Worm (Caenorhabditis elegans): ENCODE results near the gene clec-183.
A peak's percentile ranks its signal among the peaks of the same experiment; 100 is the strongest.

Gene clec-183

DNA sequence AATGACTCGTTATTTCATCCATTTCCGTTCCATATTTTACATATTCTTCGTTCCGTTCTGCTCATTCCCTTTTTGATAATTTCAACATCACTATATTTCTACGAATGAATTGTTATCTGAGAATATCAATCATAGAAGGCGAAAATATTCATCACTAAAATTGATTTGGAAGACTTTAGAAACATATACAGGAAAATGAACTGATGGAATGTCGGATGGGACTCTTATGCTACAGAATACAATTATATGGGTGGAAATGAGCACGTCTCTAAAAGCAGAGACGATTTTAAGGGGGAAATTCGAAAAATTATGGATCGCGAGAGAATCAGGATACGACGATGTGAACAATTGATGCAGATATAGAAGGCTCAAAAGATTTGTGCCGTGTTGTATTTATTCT lies 7.8 kb upstream of the clec-183 start (continued):
- TF ChIP-seq F52B5.7 (tag; optimal IDR thresholded peaks at IDR 0.05): peak; percentile 70
- no peak for TF ChIP-seq aptf-2 (GFP tag; conservative IDR thresholded peaks at IDR 0.05)
- no peak for TF ChIP-seq pha-4 (tag; optimal IDR thresholded peaks at IDR 0.05)
- TF ChIP-seq B0035.1 (tag; optimal IDR thresholded peaks at IDR 0.05): no peak
- TF ChIP-seq madf-10 (tag; optimal IDR thresholded peaks at IDR 0.05): no peak
- peak; percentile 36; the same call in 1 of the 2 replicates for TF ChIP-seq B0336.3 (GFP tag; IDR thresholded peaks at IDR 0.05)
- no peak for TF ChIP-seq ztf-6 (GFP tag; IDR thresholded peaks at IDR 0.05)
- no peak for TF ChIP-seq tbx-9 (tag; optimal IDR thresholded peaks at IDR 0.05; ENCODE audit: borderline replicate concordance)
- TF ChIP-seq repo-1 (tag; optimal IDR thresholded peaks at IDR 0.05): no peak
- TF ChIP-seq let-607 (tag; optimal IDR thresholded peaks at IDR 0.05): peak in 1 of 2 experiments; percentile 13
- no peak for TF ChIP-seq ztf-26 (tag; optimal IDR thresholded peaks at IDR 0.05)
- TF ChIP-seq F37B4.10 (GFP tag; IDR thresholded peaks at IDR 0.05): no peak
- no peak for TF ChIP-seq hmg-1.2 (GFP tag; IDR thresholded peaks at IDR 0.05)
- TF ChIP-seq efl-1 (GFP tag; optimal IDR thresholded peaks at IDR 0.05): no peak
- no peak for TF ChIP-seq ztf-28 (GFP tag; IDR thresholded peaks at IDR 0.05)
- no peak for TF ChIP-seq dpff-1 (tag; optimal IDR thresholded peaks at IDR 0.05)
- peak; percentile 64 for TF ChIP-seq snpc-1.1 (tag; optimal IDR thresholded peaks at IDR 0.05; ENCODE audit: insufficient read depth)
- TF ChIP-seq lag-1 (GFP tag; IDR thresholded peaks at IDR 0.05): no peak
- TF ChIP-seq ceh-100 (GFP tag; IDR thresholded peaks at IDR 0.05): no peak
- TF ChIP-seq lsy-27 (tag; optimal IDR thresholded peaks at IDR 0.05; ENCODE audit: borderline replicate concordance, insufficient read depth): no peak
- no peak for TF ChIP-seq atf-7 (tag; optimal IDR thresholded peaks at IDR 0.05)
- no peak for TF ChIP-seq K12H6.12 (tag; optimal IDR thresholded peaks at IDR 0.05)
- no peak for TF ChIP-seq madf-3 (GFP tag; IDR thresholded peaks at IDR 0.05)
- TF ChIP-seq F57C9.4 (tag; optimal IDR thresholded peaks at IDR 0.05): no peak
- no peak for TF ChIP-seq ztf-25 (GFP tag; IDR thresholded peaks at IDR 0.05)
- TF ChIP-seq D2030.7 (GFP tag; IDR thresholded peaks at IDR 0.05): no peak
- no peak for TF ChIP-seq attf-6 (GFP tag; IDR thresholded peaks at IDR 0.05)
- no peak for TF ChIP-seq lsl-1 (GFP tag; optimal IDR thresholded peaks at IDR 0.05)
- TF ChIP-seq him-1 (tag; optimal IDR thresholded peaks at IDR 0.05): peak; percentile 48
- TF ChIP-seq xnd-1 (tag; optimal IDR thresholded peaks at IDR 0.05): no peak
- TF ChIP-seq K11D2.4 (GFP tag; IDR thresholded peaks at IDR 0.05): no peak
- no peak for TF ChIP-seq sptf-2 (GFP tag; optimal IDR thresholded peaks at IDR 0.05)
- no peak for TF ChIP-seq akir-1 (GFP tag; optimal IDR thresholded peaks at IDR 0.05)
- TF ChIP-seq lin-35 (GFP tag; optimal IDR thresholded peaks at IDR 0.05): no peak
- TF ChIP-seq hlh-26 (GFP tag; conservative IDR thresholded peaks at IDR 0.05): no peak

DNA sequence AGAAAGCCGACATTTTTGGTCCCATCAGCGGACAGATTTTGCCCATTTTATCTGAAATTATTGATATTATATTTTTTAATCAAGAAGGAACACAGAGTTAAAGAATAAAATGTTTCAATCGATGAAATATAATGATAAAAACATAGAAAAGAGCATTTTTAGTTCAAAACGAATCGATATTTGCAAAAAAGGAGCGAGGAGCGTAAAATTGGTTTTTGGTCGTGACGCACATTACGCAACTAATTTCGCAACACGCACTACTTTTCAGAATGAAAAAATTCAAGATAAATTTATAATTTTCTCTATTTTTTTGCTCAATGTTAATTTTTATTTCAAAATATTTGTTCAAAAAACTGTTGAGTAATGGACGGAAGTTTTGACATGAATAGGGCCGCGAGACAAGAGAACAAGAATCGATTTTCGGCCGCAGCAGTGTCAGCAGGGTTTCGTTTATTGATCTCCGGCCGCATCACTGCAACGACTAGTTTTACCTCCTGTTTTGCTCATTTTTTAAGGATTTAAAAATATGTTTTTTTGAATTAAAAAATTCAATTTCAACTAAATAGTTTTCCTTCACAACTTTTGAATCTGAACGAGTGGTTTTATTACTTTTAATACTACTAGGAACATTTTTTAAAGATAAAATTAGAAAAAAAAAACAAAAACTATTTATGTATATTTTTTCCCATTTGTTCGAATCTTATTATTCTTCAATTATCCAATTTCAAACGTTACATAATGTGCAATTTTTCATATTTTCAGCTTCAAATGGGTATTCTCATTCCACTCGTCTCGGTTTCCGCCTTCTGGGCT lies 6.6 kb upstream of the clec-183 start, which contains the start of the genes F49C12.12 and vha-17:
Gene F49C12.12, minus strand, starts transcription at position 51 of the 813 bp plus-strand sequence.
Gene vha-17, plus strand, starts transcription at position 763 of the 813 bp plus-strand sequence.
- peak; percentile 8 for TF ChIP-seq madf-10 (tag; optimal IDR thresholded peaks at IDR 0.05)
- TF ChIP-seq cebp-1 (GFP tag; IDR thresholded peaks at IDR 0.05): peak; percentile 82
- TF ChIP-seq cebp-1 (tag; optimal IDR thresholded peaks at IDR 0.05): peak; percentile 98
- no peak for TF ChIP-seq zfh-2 (GFP tag; conservative IDR thresholded peaks at IDR 0.05)
- 0 out of 2 replicates have a peak, but pooled peaks have one; percentile 32 for TF ChIP-seq mcd-1 (GFP tag; IDR thresholded peaks at IDR 0.05)
- peak; percentile 0 for TF ChIP-seq lsl-1 (GFP tag; optimal IDR thresholded peaks at IDR 0.05)
- TF ChIP-seq dox-1 (GFP tag; IDR thresholded peaks at IDR 0.05): peak; percentile 49; the same call in 1 of the 2 replicates
- 0 out of 2 replicates have a peak, but pooled peaks have one; percentile 28 for TF ChIP-seq ekl-4 (GFP tag; IDR thresholded peaks at IDR 0.05)
- peak; percentile 25 for TF ChIP-seq lin-54 (GFP tag; optimal IDR thresholded peaks at IDR 0.05)
- no peak for TF ChIP-seq egl-18 (GFP tag; IDR thresholded peaks at IDR 0.05)
- peak; percentile 82 for TF ChIP-seq attf-5 (GFP tag; optimal IDR thresholded peaks at IDR 0.05)
- no peak for TF ChIP-seq lag-1 (GFP tag; IDR thresholded peaks at IDR 0.05)
- no peak for TF ChIP-seq xnd-1 (tag; optimal IDR thresholded peaks at IDR 0.05)
- TF ChIP-seq rcor-1 (GFP tag; IDR thresholded peaks at IDR 0.05): no peak
- TF ChIP-seq him-1 (tag; optimal IDR thresholded peaks at IDR 0.05): peak; percentile 33
- TF ChIP-seq ztf-18 (tag; optimal IDR thresholded peaks at IDR 0.05): peak; percentile 13
- TF ChIP-seq Y56A3A.18 (GFP tag; IDR thresholded peaks at IDR 0.05): no peak
- peak; percentile 82 for TF ChIP-seq nhr-80 (tag; optimal IDR thresholded peaks at IDR 0.05)

Data from whole organism, young adult.